Worm (Caenorhabditis elegans) whole organism, L2 larva: Measurements from ENCODE around the gene T22C8.1.
A peak's percentile ranks its signal among the peaks of the same experiment; 100 is the strongest.

Experiments
- C34F6.9 ChIP-seq: fragments of 150-350 bp; optimal IDR thresholded peaks from 2 replicates; lab custom pipeline; 2014; ENCODE audit warnings: missing biosample characterization, missing genetic modification characterization
- F13H6.1 ChIP-seq: sonication (generic microtip); optimal IDR thresholded peaks from 2 replicates; lab custom pipeline; 2016; ENCODE audit warnings: missing genetic modification characterization, missing compliant biosample characterization
- Y55F3AM.14 ChIP-seq: fragments of 200-800 bp; sonication (Bioruptor generic); optimal IDR thresholded peaks from 2 replicates; lab custom pipeline; 2018; ENCODE audit warnings: mild to moderate bottlenecking, missing genetic modification characterization, missing compliant biosample characterization
- ZK546.5 ChIP-seq: sonication (generic microtip); optimal IDR thresholded peaks from 2 replicates; lab custom pipeline; 2017; ENCODE audit warnings: missing biosample characterization, missing genetic modification characterization
- alr-1 ChIP-seq: fragments of 150-350 bp; optimal IDR thresholded peaks from 2 replicates; lab custom pipeline; 2014; ENCODE audit warnings: missing biosample characterization, missing genetic modification characterization
- ama-1 ChIP-seq: fragments of 150-350 bp; optimal IDR thresholded peaks from 2 replicates; lab custom pipeline; 2018; ENCODE audit warnings: inconsistent platforms
- ceh-16 ChIP-seq: fragments of 150-350 bp; optimal IDR thresholded peaks from 2 replicates; lab custom pipeline; 2014; ENCODE audit warnings: missing biosample characterization, missing genetic modification characterization
- ceh-82 ChIP-seq: fragments of 150-350 bp; optimal IDR thresholded peaks from 2 replicates; lab custom pipeline; 2014; ENCODE audit warnings: missing biosample characterization, missing genetic modification characterization
- crh-2 ChIP-seq: sonication (generic microtip); optimal IDR thresholded peaks from 2 replicates; lab custom pipeline; 2017; ENCODE audit warnings: missing biosample characterization, missing genetic modification characterization
- dmd-4 ChIP-seq: sonication (generic microtip); optimal IDR thresholded peaks from 2 replicates; lab custom pipeline; 2017; ENCODE audit warnings: missing biosample characterization, missing genetic modification characterization
- egl-27 ChIP-seq: sonication (generic microtip); optimal IDR thresholded peaks from 3 replicates; lab custom pipeline; 2017; ENCODE audit warnings: missing biosample characterization, missing genetic modification reagents, missing genetic modification characterization
- elt-1 ChIP-seq: fragments of 150-350 bp; optimal IDR thresholded peaks from 2 replicates; lab custom pipeline; 2014; ENCODE audit warnings: missing biosample characterization, missing genetic modification characterization
- fos-1 ChIP-seq: fragments of 150-350 bp; optimal IDR thresholded peaks from 2 replicates; lab custom pipeline; 2014; ENCODE audit warnings: missing biosample characterization, missing genetic modification characterization
- gmeb-1 ChIP-seq: fragments of 150-350 bp; optimal IDR thresholded peaks from 2 replicates; lab custom pipeline; 2014; ENCODE audit warnings: missing biosample characterization, missing genetic modification characterization
- lin-11 ChIP-seq: fragments of 150-350 bp; sonication (generic microtip); optimal IDR thresholded peaks from 2 replicates; lab custom pipeline; 2014; ENCODE audit warnings: missing biosample characterization, missing genetic modification characterization, inconsistent platforms, mixed read lengths
- lin-13 ChIP-seq: fragments of 150-350 bp; optimal IDR thresholded peaks from 2 replicates; lab custom pipeline; 2014; ENCODE audit warnings: missing biosample characterization, missing genetic modification reagents, missing genetic modification characterization
- lin-39 ChIP-seq: fragments of 150-350 bp; optimal IDR thresholded peaks from 2 replicates; lab custom pipeline; 2014; ENCODE audit warnings: missing biosample characterization, missing genetic modification reagents, missing genetic modification characterization
- lsy-2 ChIP-seq, 2 experiments: fragments of 150-350 bp in 1 of 2; sonication (generic microtip) in 1 of 2; optimal IDR thresholded peaks; 2 replicates each; lab custom pipeline; 2014 to 2017; ENCODE audit warnings: missing biosample characterization in 2 of 2, missing genetic modification characterization in 2 of 2
- mab-5 ChIP-seq: fragments of 150-350 bp; optimal IDR thresholded peaks from 2 replicates; lab custom pipeline; 2014; ENCODE audit warnings: missing biosample characterization, missing genetic modification characterization
- mbf-1 ChIP-seq: sonication (generic microtip); optimal IDR thresholded peaks from 2 replicates; lab custom pipeline; 2017; ENCODE audit warnings: missing biosample characterization, missing genetic modification characterization
- nhr-10 ChIP-seq: sonication (generic microtip); optimal IDR thresholded peaks from 2 replicates; lab custom pipeline; 2017; ENCODE audit warnings: missing biosample characterization, missing genetic modification characterization
- nhr-12 ChIP-seq: fragments of 150-350 bp; optimal IDR thresholded peaks from 2 replicates; lab custom pipeline; 2014; ENCODE audit warnings: missing biosample characterization, missing genetic modification characterization
- nhr-129 ChIP-seq: fragments of 150-350 bp; optimal IDR thresholded peaks from 2 replicates; lab custom pipeline; 2014; ENCODE audit warnings: missing biosample characterization, missing genetic modification characterization
- nhr-21 ChIP-seq: fragments of 150-350 bp; optimal IDR thresholded peaks from 2 replicates; lab custom pipeline; 2014; ENCODE audit warnings: missing biosample characterization, missing genetic modification characterization
- nhr-237 ChIP-seq: fragments of 150-350 bp; optimal IDR thresholded peaks from 2 replicates; lab custom pipeline; 2014; ENCODE audit warnings: missing biosample characterization, missing genetic modification characterization
- nhr-77 ChIP-seq: fragments of 150-350 bp; optimal IDR thresholded peaks from 2 replicates; lab custom pipeline; 2014; ENCODE audit warnings: missing biosample characterization, missing genetic modification characterization
- peb-1 ChIP-seq: fragments of 150-350 bp; optimal IDR thresholded peaks from 2 replicates; lab custom pipeline; 2014; ENCODE audit warnings: missing biosample characterization, missing genetic modification characterization
- sem-4 ChIP-seq: fragments of 150-350 bp; optimal IDR thresholded peaks from 2 replicates; lab custom pipeline; 2014; ENCODE audit warnings: missing biosample characterization, missing genetic modification reagents, missing genetic modification characterization
- sma-9 ChIP-seq, 2 experiments: fragments of 150-350 bp in 1 of 2; sonication (generic microtip) in 1 of 2; optimal IDR thresholded peaks; 2 replicates each; lab custom pipeline; 2014 to 2016; ENCODE audit warnings: missing genetic modification characterization in 2 of 2, mild to moderate bottlenecking in 1 of 2, missing biosample characterization in 1 of 2, missing compliant biosample characterization in 1 of 2, missing genetic modification reagents in 1 of 2, moderate library complexity in 1 of 2
- snpc-4 ChIP-seq: fragments of 150-350 bp; optimal IDR thresholded peaks from 2 replicates; lab custom pipeline; 2014; ENCODE audit warnings: missing biosample characterization, missing genetic modification characterization
- unc-55 ChIP-seq: fragments of 150-350 bp; sonication (generic microtip); optimal IDR thresholded peaks from 3 replicates; lab custom pipeline; 2014; ENCODE audit warnings: missing biosample characterization, missing genetic modification reagents, missing genetic modification characterization
- unc-62 ChIP-seq: fragments of 150-350 bp; optimal IDR thresholded peaks from 2 replicates; lab custom pipeline; 2014; ENCODE audit warnings: missing biosample characterization, missing genetic modification reagents, missing genetic modification characterization
- zag-1 ChIP-seq: fragments of 150-350 bp; optimal IDR thresholded peaks from 2 replicates; lab custom pipeline; 2014; ENCODE audit warnings: missing biosample characterization, missing genetic modification characterization
- ztf-11 ChIP-seq: sonication (generic microtip); optimal IDR thresholded peaks from 2 replicates; lab custom pipeline; 2017; ENCODE audit warnings: missing biosample characterization, missing genetic modification characterization
- ztf-4 ChIP-seq: fragments of 150-350 bp; optimal IDR thresholded peaks from 2 replicates; lab custom pipeline; 2014; ENCODE audit warnings: missing biosample characterization, missing genetic modification characterization

T22C8.1 gene

ce11 chrII:8603567-8604359 is 8.8 kb upstream of the T22C8.1 start, which contains the start of gene suf-1:
suf-1 (plus strand) TSS chrII:8603846.
- TF ChIP-seq dmd-4 (tag; lab: Kevin White, UChicago) (no peak), crh-2 (tag; lab: Kevin White, UChicago) (peak; percentile 36), nhr-129 (peak; percentile 14), nhr-21 (tag; lab: Kevin White, UChicago) (peak; percentile 35), ceh-82 (tag; lab: Kevin White, UChicago) (no peak), lin-13 (peak; percentile 33), sma-9 (GFP tag; optimal IDR thresholded peaks at IDR 0.05; lab: Kevin White, UChicago) (peak; percentile 8), sma-9 (tag; optimal IDR thresholded peaks at IDR 0.05; lab: Kevin White, UChicago) (no peak), unc-62 (GFP tag; lab: Kevin White, UChicago) (no peak), lsy-2 (tag; optimal IDR thresholded peaks at IDR 0.05; lab: Kevin White, UChicago) (peak in 1 of 2 experiments; percentile 58), sem-4 (tag; lab: Kevin White, UChicago) (peak; percentile 35), fos-1 (tag; lab: Kevin White, UChicago) (peak; percentile 9), nhr-237 (tag; lab: Kevin White, UChicago) (no peak)
- TF ChIP-seq, all 48 proteins: peak for 8

- TF ChIP-seq zag-1: no peak
- TF ChIP-seq lsy-2 (tag; optimal IDR thresholded peaks at IDR 0.05; lab: Kevin White, UChicago): no peak
- no peak for TF ChIP-seq ZK546.5 (tag; lab: Kevin White, UChicago)
- TF ChIP-seq nhr-237 (tag; lab: Kevin White, UChicago): no peak
- TF ChIP-seq unc-55 (GFP tag; lab: Kevin White, UChicago): no peak
- TF ChIP-seq alr-1: no peak
- TF ChIP-seq sem-4 (tag; lab: Kevin White, UChicago): no peak
- TF ChIP-seq ceh-16 (tag; lab: Kevin White, UChicago): no peak
- TF ChIP-seq ztf-11 (tag; lab: Kevin White, UChicago): no peak
- TF ChIP-seq peb-1: no peak
- no peak for TF ChIP-seq ztf-4 (tag; lab: Kevin White, UChicago)
- no peak for TF ChIP-seq F13H6.1 (tag; lab: Kevin White, UChicago)
- TF ChIP-seq sma-9 (GFP tag; optimal IDR thresholded peaks at IDR 0.05; lab: Kevin White, UChicago): no peak
- TF ChIP-seq sma-9 (tag; optimal IDR thresholded peaks at IDR 0.05; lab: Kevin White, UChicago): no peak
- no peak for TF ChIP-seq Y55F3AM.14
- TF ChIP-seq, all 48 proteins: peak for 0
Measured at ce11 chrII:8606549-8606948, 6.0 kb upstream of the T22C8.1 start, which contains the start of gene F28C6.8. F28C6.8 (plus strand) TSS chrII:8606849.

- TF ChIP-seq ceh-16 (tag; lab: Kevin White, UChicago) (no peak), gmeb-1 (tag; lab: Kevin White, UChicago) (no peak), mab-5 (tag; lab: Kevin White, UChicago) (no peak), elt-1 (tag; lab: Kevin White, UChicago) (no peak), nhr-77 (tag; lab: Kevin White, UChicago) (no peak), nhr-12 (tag; lab: Kevin White, UChicago) (no peak), snpc-4 (tag; lab: Kevin White, UChicago) (no peak), nhr-237 (tag; lab: Kevin White, UChicago) (no peak), unc-62 (GFP tag; lab: Kevin White, UChicago) (no peak), peb-1 (no peak), nhr-10 (tag; lab: Kevin White, UChicago) (no peak), C34F6.9 (no peak), lin-39 (no peak)
Measured at ce11 chrII:8607662-8608061, 4.9 kb upstream of the T22C8.1 start, which contains the start of gene F28C6.10. F28C6.10 (plus strand) TSS chrII:8607962.

ce11 chrII:8610085-8610484 is 2.5 kb upstream of the T22C8.1 start, which contains the start of gene F28C6.9:
F28C6.9 (minus strand) TSS chrII:8610185.
- no peak for TF ChIP-seq snpc-4 (tag; lab: Kevin White, UChicago)

ce11 chrII:8610585-8610984 is 2.0 kb upstream of the T22C8.1 start:
- TF ChIP-seq mbf-1: no peak
- TF ChIP-seq lin-11: no peak
- TF ChIP-seq alr-1: no peak
- TF ChIP-seq dmd-4 (tag; lab: Kevin White, UChicago): no peak
- TF ChIP-seq F13H6.1 (tag; lab: Kevin White, UChicago): no peak
- TF ChIP-seq nhr-21 (tag; lab: Kevin White, UChicago): no peak
- no peak for TF ChIP-seq snpc-4 (tag; lab: Kevin White, UChicago)
- TF ChIP-seq ama-1 (lab: Kevin White, UChicago): no peak
- no peak for TF ChIP-seq egl-27 (tag; lab: Kevin White, UChicago)
- no peak for TF ChIP-seq sma-9 (GFP tag; optimal IDR thresholded peaks at IDR 0.05; lab: Kevin White, UChicago)
- TF ChIP-seq sma-9 (tag; optimal IDR thresholded peaks at IDR 0.05; lab: Kevin White, UChicago): no peak
- no peak for TF ChIP-seq ceh-82 (tag; lab: Kevin White, UChicago)
- TF ChIP-seq mab-5 (tag; lab: Kevin White, UChicago): no peak
- TF ChIP-seq, all 48 proteins: peak for 0
